Fruit fly (Drosophila melanogaster) whole organism, embryonic: ENCODE data around the gene CG3368.

Source experiments
- ATbp ChIP-seq: fragments of 200-800 bp; sonication (Bioruptor generic); optimal IDR thresholded peaks from 2 replicates; lab custom pipeline; 2017; ENCODE audit warnings: missing biosample characterization, mild to moderate bottlenecking, missing genetic modification characterization, missing genetic modification reagents
- B-H1 ChIP-seq: fragments of 200-800 bp; sonication (Bioruptor generic); IDR thresholded peaks from 3 replicates; pipeline ENCODE4 v1.3.6; 2022; ENCODE audit warnings: missing biosample characterization, missing genetic modification characterization
- B-H2 ChIP-seq: fragments of 200-800 bp; sonication (Bioruptor generic); optimal IDR thresholded peaks from 2 replicates; lab custom pipeline; 2018; ENCODE audit warnings: missing biosample characterization, mild to moderate bottlenecking, missing genetic modification characterization
- CG10147 ChIP-seq: fragments of 200-800 bp; sonication (Bioruptor generic); optimal IDR thresholded peaks from 2 replicates; lab custom pipeline; 2019; ENCODE audit warnings: missing biosample characterization, mild to moderate bottlenecking, missing genetic modification characterization, moderate library complexity
- CG10321 ChIP-seq: fragments of 200-800 bp; sonication (Bioruptor generic); IDR thresholded peaks from 2 replicates; pipeline ENCODE4 v1.3.6; 2022; ENCODE audit warnings: missing biosample characterization, missing genetic modification characterization
- CG10959 ChIP-seq: fragments of 200-800 bp; sonication (Bioruptor generic); IDR thresholded peaks from 2 replicates; pipeline ENCODE4 v1.3.6; 2022; ENCODE audit warnings: missing biosample characterization, missing genetic modification characterization
- CG13123 ChIP-seq: fragments of 200-800 bp; sonication (Bioruptor generic); optimal IDR thresholded peaks from 2 replicates; lab custom pipeline; 2016; ENCODE audit warnings: missing biosample characterization, missing genetic modification characterization
- CG13287 ChIP-seq: fragments of 200-800 bp; sonication (Bioruptor generic); IDR thresholded peaks from 2 replicates; pipeline ENCODE4 v1.3.6; 2022; ENCODE audit warnings: missing biosample characterization, missing genetic modification characterization; ENCODE audit not compliant: partially characterized antibody
- CG13424 ChIP-seq: fragments of 200-800 bp; sonication (Bioruptor generic); optimal IDR thresholded peaks from 2 replicates; lab custom pipeline; 2019; ENCODE audit warnings: missing biosample characterization, mild to moderate bottlenecking, missing genetic modification characterization, moderate library complexity
- CG14710 ChIP-seq: fragments of 200-800 bp; sonication (Bioruptor generic); optimal IDR thresholded peaks from 3 replicates; lab custom pipeline; 2019; ENCODE audit warnings: missing biosample characterization, mild to moderate bottlenecking, missing genetic modification characterization, moderate library complexity
- CG18011 ChIP-seq: fragments of 200-800 bp; sonication (Bioruptor generic); optimal IDR thresholded peaks from 2 replicates; lab custom pipeline; 2017; ENCODE audit warnings: missing biosample characterization, missing genetic modification characterization, mild to moderate bottlenecking, moderate library complexity, missing genotype
- CG30431 ChIP-seq: fragments of 200-800 bp; sonication (Bioruptor generic); optimal IDR thresholded peaks from 2 replicates; lab custom pipeline; 2017; ENCODE audit warnings: missing biosample characterization, missing genetic modification characterization
- CG4360 ChIP-seq: fragments of 200-800 bp; sonication (Bioruptor generic); IDR thresholded peaks from 2 replicates; pipeline ENCODE4 v1.3.6; 2022; ENCODE audit warnings: missing biosample characterization, missing genetic modification characterization
- CG4617 ChIP-seq: fragments of 200-800 bp; sonication (Bioruptor generic); optimal IDR thresholded peaks from 3 replicates; lab custom pipeline; 2016; ENCODE audit warnings: missing biosample characterization, missing genetic modification characterization, borderline replicate concordance
- CG6813 ChIP-seq: fragments of 200-800 bp; sonication (Bioruptor generic); optimal IDR thresholded peaks from 2 replicates; lab custom pipeline; 2017; ENCODE audit warnings: missing biosample characterization, missing genetic modification characterization, mild to moderate bottlenecking, moderate library complexity, missing genetic modification reagents
- CG7271 ChIP-seq: fragments of 200-800 bp; sonication (Bioruptor generic); optimal IDR thresholded peaks from 2 replicates; lab custom pipeline; 2018; ENCODE audit warnings: missing biosample characterization, mild to moderate bottlenecking, missing genetic modification characterization, moderate library complexity
- CG7745 ChIP-seq: fragments of 200-800 bp; sonication (Bioruptor generic); optimal IDR thresholded peaks from 2 replicates; lab custom pipeline; 2018; ENCODE audit warnings: missing biosample characterization, mild to moderate bottlenecking, missing genetic modification characterization, moderate library complexity
- CG8478 ChIP-seq: fragments of >200 bp; optimal IDR thresholded peaks from 2 replicates; lab custom pipeline; 2018
- CG9437 ChIP-seq: fragments of 200-800 bp; sonication (Bioruptor generic); optimal IDR thresholded peaks from 2 replicates; lab custom pipeline; 2018; ENCODE audit warnings: missing biosample characterization, mild to moderate bottlenecking, missing genetic modification characterization
- Deaf1 ChIP-seq: fragments of 200-800 bp; optimal IDR thresholded peaks from 3 replicates; lab custom pipeline; 2019; ENCODE audit warnings: missing biosample characterization, mild to moderate bottlenecking, missing genetic modification characterization, moderate library complexity
- Ets65A ChIP-seq: fragments of 200-800 bp; sonication (Bioruptor generic); peaks from one replicate; lab custom pipeline; 2016; ENCODE audit warnings: missing biosample characterization, missing genetic modification characterization
- Fer2 ChIP-seq: fragments of 200-800 bp; sonication (Bioruptor generic); optimal IDR thresholded peaks from 2 replicates; lab custom pipeline; 2018; ENCODE audit warnings: missing biosample characterization, mild to moderate bottlenecking, missing genetic modification characterization, moderate library complexity
- Hr78 ChIP-seq, 2 experiments: fragments of 200-800 bp in 1 of 2; fragments of >200 bp in 1 of 2; sonication (Bioruptor generic) in 1 of 2; optimal IDR thresholded peaks; 2 replicates each; lab custom pipeline; 2017 to 2019; ENCODE audit warnings: missing biosample characterization in 2 of 2, missing genetic modification characterization in 2 of 2, mild to moderate bottlenecking in 1 of 2, moderate library complexity in 1 of 2
- Nf-YA ChIP-seq: fragments of 200-800 bp; sonication (Bioruptor generic); IDR thresholded peaks from 2 replicates; pipeline ENCODE4 v1.3.6; 2022; ENCODE audit warnings: missing biosample characterization, missing genetic modification characterization
- ap ChIP-seq: fragments of 200-800 bp; sonication (Bioruptor generic); IDR thresholded peaks from 2 replicates; pipeline ENCODE4 v1.3.6; 2022; ENCODE audit warnings: missing biosample characterization, missing genetic modification characterization
- ato ChIP-seq: fragments of 200-800 bp; sonication (Bioruptor generic); IDR thresholded peaks from 2 replicates; pipeline ENCODE4 v1.3.6; 2022; ENCODE audit warnings: missing biosample characterization, missing genetic modification characterization; ENCODE audit not compliant: partially characterized antibody
- br ChIP-seq: fragments of >200 bp; optimal IDR thresholded peaks from 2 replicates; lab custom pipeline; 2017
- btn ChIP-seq: fragments of 200-800 bp; sonication (Bioruptor generic); optimal IDR thresholded peaks from 2 replicates; lab custom pipeline; 2016; ENCODE audit warnings: missing biosample characterization, missing genetic modification characterization
- chinmo ChIP-seq: fragments of 200-800 bp; sonication (Bioruptor generic); IDR thresholded peaks from 4 replicates; pipeline ENCODE4 v1.3.6; 2022; ENCODE audit warnings: missing biosample characterization, missing genetic modification characterization; ENCODE audit not compliant: partially characterized antibody
- crc ChIP-seq: fragments of 200-800 bp; sonication (Bioruptor generic); optimal IDR thresholded peaks from 2 replicates; lab custom pipeline; 2016; ENCODE audit warnings: missing biosample characterization, missing genetic modification characterization
- dimm ChIP-seq: fragments of 200-800 bp; sonication (Bioruptor generic); IDR thresholded peaks from 2 replicates; pipeline ENCODE4 v1.3.6; 2022; ENCODE audit warnings: missing biosample characterization, missing genetic modification characterization
- esg ChIP-seq: fragments of 200-800 bp; sonication (Bioruptor generic); conservative IDR thresholded peaks from 2 replicates; pipeline ENCODE4 v1.3.6; 2022; ENCODE audit warnings: missing biosample characterization, missing genetic modification characterization
- eve ChIP-seq, 2 experiments: fragments of >200 bp; optimal IDR thresholded peaks; 2 replicates each; lab custom pipeline; 2017; ENCODE audit warnings: missing biosample characterization in 2 of 2, missing genetic modification characterization in 2 of 2
- fd3F ChIP-seq: fragments of 200-800 bp; sonication (Bioruptor generic); optimal IDR thresholded peaks from 2 replicates; lab custom pipeline; 2018; ENCODE audit warnings: missing biosample characterization, mild to moderate bottlenecking, missing genetic modification characterization, moderate library complexity
- gfzf ChIP-seq: fragments of 200-800 bp; sonication (Bioruptor generic); optimal IDR thresholded peaks from 2 replicates; lab custom pipeline; 2016; ENCODE audit warnings: missing biosample characterization, mild to moderate bottlenecking, missing genetic modification characterization, moderate library complexity
- gro ChIP-seq: fragments of 200-800 bp; sonication (Bioruptor generic); optimal IDR thresholded peaks from 2 replicates; lab custom pipeline; 2016; ENCODE audit warnings: missing biosample characterization, missing genetic modification characterization
- ind ChIP-seq: fragments of 200-800 bp; sonication (Bioruptor generic); optimal IDR thresholded peaks from 3 replicates; lab custom pipeline; 2016; ENCODE audit warnings: missing biosample characterization, missing genetic modification characterization
- kni ChIP-seq: fragments of 200-800 bp; sonication (Bioruptor generic); optimal IDR thresholded peaks from 3 replicates; lab custom pipeline; 2017; ENCODE audit warnings: mild to moderate bottlenecking, missing biosample characterization, missing genetic modification reagents, missing genetic modification characterization
- knrl ChIP-seq: fragments of 200-800 bp; sonication (Bioruptor generic); IDR thresholded peaks from 3 replicates; pipeline ENCODE4 v1.3.6; 2022; ENCODE audit warnings: missing biosample characterization, missing genetic modification characterization; ENCODE audit not compliant: partially characterized antibody
- lbe ChIP-seq: fragments of 200-800 bp; sonication (Bioruptor generic); optimal IDR thresholded peaks from 2 replicates; lab custom pipeline; 2016; ENCODE audit warnings: missing biosample characterization, mild to moderate bottlenecking, missing genetic modification characterization
- lilli ChIP-seq: fragments of 200-800 bp; sonication (Bioruptor generic); optimal IDR thresholded peaks from 3 replicates; lab custom pipeline; 2016; ENCODE audit warnings: missing biosample characterization, missing genetic modification characterization
- oc ChIP-seq: fragments of 200-800 bp; sonication (Bioruptor generic); optimal IDR thresholded peaks from 2 replicates; lab custom pipeline; 2018; ENCODE audit warnings: missing biosample characterization, mild to moderate bottlenecking, missing genetic modification characterization, moderate library complexity
- otp ChIP-seq: fragments of 200-800 bp; sonication (Bioruptor generic); IDR thresholded peaks from 3 replicates; pipeline ENCODE4, ENCODE4 v1.3.6; 2022; ENCODE audit warnings: missing biosample characterization, missing genetic modification characterization
- pan ChIP-seq, 4 experiments: fragments of >200 bp in 3 of 4; fragments of 200-800 bp in 1 of 4; sonication (Bioruptor generic) in 1 of 4; optimal IDR thresholded peaks in 3 of 4; IDR thresholded peaks in 1 of 4; 2 replicates each; pipeline versions ENCODE4 v1.3.6 to Lab custom; 2017 to 2022; ENCODE audit warnings: missing biosample characterization in 2 of 4, missing genetic modification characterization in 2 of 4, mixed read lengths in 1 of 4
- phol ChIP-seq: fragments of 200-800 bp; sonication (Bioruptor generic); optimal IDR thresholded peaks from 3 replicates; lab custom pipeline; 2018; ENCODE audit warnings: missing biosample characterization, mild to moderate bottlenecking, missing genetic modification characterization, moderate library complexity
- pnt ChIP-seq: fragments of 200-800 bp; sonication (Bioruptor generic); optimal IDR thresholded peaks from 3 replicates; lab custom pipeline; 2016; ENCODE audit warnings: missing biosample characterization, missing genetic modification characterization
- schlank ChIP-seq: fragments of 200-800 bp; sonication (Bioruptor generic); optimal IDR thresholded peaks from 2 replicates; lab custom pipeline; 2018; ENCODE audit warnings: missing biosample characterization, mild to moderate bottlenecking, missing genetic modification characterization
- slou ChIP-seq: fragments of 200-800 bp; sonication (Bioruptor generic); optimal IDR thresholded peaks from 3 replicates; lab custom pipeline; 2016; ENCODE audit warnings: missing biosample characterization, missing genetic modification characterization
- tin ChIP-seq: fragments of 200-800 bp; sonication (Bioruptor generic); optimal IDR thresholded peaks from 3 replicates; lab custom pipeline; 2016; ENCODE audit warnings: missing biosample characterization, missing genetic modification characterization
- tna ChIP-seq: fragments of 200-800 bp; sonication (Bioruptor generic); IDR thresholded peaks from 2 replicates; pipeline ENCODE4 v1.3.6; 2022; ENCODE audit warnings: missing biosample characterization, missing genetic modification characterization; ENCODE audit not compliant: partially characterized antibody
- zen ChIP-seq: fragments of 200-800 bp; sonication (Bioruptor generic); optimal IDR thresholded peaks from 3 replicates; lab custom pipeline; 2018; ENCODE audit warnings: missing biosample characterization, mild to moderate bottlenecking, missing genetic modification characterization, moderate library complexity

CG3368 gene

DNA sequence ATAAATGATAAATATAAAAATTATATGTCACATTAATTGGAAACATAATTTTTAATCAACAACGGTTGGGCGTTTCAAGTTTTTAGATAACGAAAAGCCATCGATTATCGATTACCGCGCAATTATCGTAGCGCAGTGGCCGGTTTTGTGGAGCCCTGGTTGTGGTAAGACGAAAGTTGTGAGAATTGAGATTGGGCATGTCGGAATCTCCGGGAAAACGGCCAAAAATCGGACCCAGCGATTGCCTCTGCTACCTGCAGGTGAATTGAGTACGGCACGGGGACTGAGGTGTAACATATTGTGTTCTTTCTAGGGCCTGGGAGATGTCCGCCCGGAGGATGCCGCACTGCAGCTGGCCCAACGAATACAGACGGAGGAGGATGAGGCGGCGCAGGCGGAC lies at the start of gene CG3368 (continued):
- TF ChIP-seq B-H1 (GFP tag; lab: Robert Waterston, UW) (no peak), esg (no peak), otp (GFP tag; lab: Robert Waterston, UW) (no peak), phol (tag; lab: Kevin White, UChicago) (no peak), eve (GFP tag; optimal IDR thresholded peaks at IDR 0.05; lab: Kevin White, UChicago) (no peak), tin (no peak), ATbp (GFP tag; lab: Kevin White, UChicago) (no peak), CG8478 (peak; percentile 28), kni (GFP tag; lab: Kevin White, UChicago) (no peak), pan (optimal IDR thresholded peaks at IDR 0.05; lab: Kevin White, UChicago) (no peak), pan (GFP tag; optimal IDR thresholded peaks at IDR 0.05 in 1 of 2, IDR thresholded peaks at IDR 0.05 in 1 of 2) (no peak), ind (no peak), ap (GFP tag; lab: Robert Waterston, UW) (no peak), chinmo (GFP tag; lab: Robert Waterston, UW) (peak; percentile 65; the same call in 1 of the 4 replicates), CG7271 (no peak), gro (GFP tag; lab: Kevin White, UChicago) (no peak), CG7745 (no peak), dimm (GFP tag; lab: Robert Waterston, UW) (no peak), oc (no peak), B-H2 (peak; percentile 27), pnt (no peak), CG18011 (GFP tag; lab: Kevin White, UChicago) (no peak), gfzf (GFP tag; lab: Kevin White, UChicago) (no peak), CG13424 (no peak), fd3F (no peak), CG4617 (GFP tag; lab: Kevin White, UChicago) (peak; percentile 18), knrl (GFP tag; lab: Robert Waterston, UW) (peak; percentile 46), schlank (tag; lab: Kevin White, UChicago) (no peak), CG30431 (GFP tag; lab: Kevin White, UChicago) (no peak), CG10321 (no peak), Deaf1 (tag; lab: Kevin White, UChicago) (no peak), CG13287 (GFP tag; lab: Robert Waterston, UW) (peak; percentile 71), Ets65A (GFP tag; lab: Kevin White, UChicago) (peak; percentile 9), ato (GFP tag; lab: Robert Waterston, UW) (peak; percentile 61; the same call in 1 of the 2 replicates), crc (GFP tag; lab: Kevin White, UChicago) (no peak), br (no peak), tna (GFP tag; lab: Robert Waterston, UW) (peak; percentile 63; the same call in 1 of the 2 replicates), btn (GFP tag; lab: Kevin White, UChicago) (no peak), CG6813 (GFP tag; lab: Kevin White, UChicago) (no peak), Hr78 (GFP tag; optimal IDR thresholded peaks at IDR 0.05; lab: Kevin White, UChicago) (no peak), lilli (GFP tag; lab: Kevin White, UChicago) (no peak), Nf-YA (no peak), slou (GFP tag; lab: Kevin White, UChicago) (no peak), CG9437 (no peak), CG4360 (GFP tag; lab: Robert Waterston, UW) (no peak), CG13123 (no peak), zen (no peak), CG10959 (no peak), Fer2 (tag; lab: Kevin White, UChicago) (no peak), CG10147 (no peak), lbe (no peak), CG14710 (peak; percentile 11)
